Worm (Caenorhabditis elegans) whole organism, L2 larva: ENCODE data around the gene F38B7.11.
A peak's percentile ranks its signal among the peaks of the same experiment; 100 is the strongest.

Source experiments
- C34F6.9 ChIP-seq: fragments of 150-350 bp; optimal IDR thresholded peaks from 2 replicates; lab custom pipeline; 2014; ENCODE audit warnings: missing biosample characterization, missing genetic modification characterization
- F13H6.1 ChIP-seq: sonication (generic microtip); optimal IDR thresholded peaks from 2 replicates; lab custom pipeline; 2016; ENCODE audit warnings: missing genetic modification characterization, missing compliant biosample characterization
- R02D3.7 ChIP-seq: fragments of 150-350 bp; optimal IDR thresholded peaks from 2 replicates; lab custom pipeline; 2014; ENCODE audit warnings: missing biosample characterization, missing genetic modification characterization
- Y55F3AM.14 ChIP-seq: fragments of 200-800 bp; sonication (Bioruptor generic); optimal IDR thresholded peaks from 2 replicates; lab custom pipeline; 2018; ENCODE audit warnings: mild to moderate bottlenecking, missing genetic modification characterization, missing compliant biosample characterization
- ZK546.5 ChIP-seq: sonication (generic microtip); optimal IDR thresholded peaks from 2 replicates; lab custom pipeline; 2017; ENCODE audit warnings: missing biosample characterization, missing genetic modification characterization
- alr-1 ChIP-seq: fragments of 150-350 bp; optimal IDR thresholded peaks from 2 replicates; lab custom pipeline; 2014; ENCODE audit warnings: missing biosample characterization, missing genetic modification characterization
- ama-1 ChIP-seq: fragments of 150-350 bp; optimal IDR thresholded peaks from 2 replicates; lab custom pipeline; 2018; ENCODE audit warnings: inconsistent platforms
- blmp-1 ChIP-seq: sonication (generic microtip); optimal IDR thresholded peaks from 2 replicates; lab custom pipeline; 2017; ENCODE audit warnings: missing genetic modification characterization, mild to moderate bottlenecking, missing compliant biosample characterization, antibody characterized with exemption, moderate library complexity; ENCODE audit not compliant: insufficient read depth
- ceh-16 ChIP-seq: fragments of 150-350 bp; optimal IDR thresholded peaks from 2 replicates; lab custom pipeline; 2014; ENCODE audit warnings: missing biosample characterization, missing genetic modification characterization
- crh-2 ChIP-seq: sonication (generic microtip); optimal IDR thresholded peaks from 2 replicates; lab custom pipeline; 2017; ENCODE audit warnings: missing biosample characterization, missing genetic modification characterization
- dmd-4 ChIP-seq: sonication (generic microtip); optimal IDR thresholded peaks from 2 replicates; lab custom pipeline; 2017; ENCODE audit warnings: missing biosample characterization, missing genetic modification characterization
- egl-27 ChIP-seq: sonication (generic microtip); optimal IDR thresholded peaks from 3 replicates; lab custom pipeline; 2017; ENCODE audit warnings: missing biosample characterization, missing genetic modification reagents, missing genetic modification characterization
- elt-1 ChIP-seq: fragments of 150-350 bp; optimal IDR thresholded peaks from 2 replicates; lab custom pipeline; 2014; ENCODE audit warnings: missing biosample characterization, missing genetic modification characterization
- elt-3 ChIP-seq: sonication (generic microtip); optimal IDR thresholded peaks from 2 replicates; lab custom pipeline; 2017; ENCODE audit warnings: missing biosample characterization, missing genetic modification characterization
- fos-1 ChIP-seq: fragments of 150-350 bp; optimal IDR thresholded peaks from 2 replicates; lab custom pipeline; 2014; ENCODE audit warnings: missing biosample characterization, missing genetic modification characterization
- gmeb-1 ChIP-seq: fragments of 150-350 bp; optimal IDR thresholded peaks from 2 replicates; lab custom pipeline; 2014; ENCODE audit warnings: missing biosample characterization, missing genetic modification characterization
- lin-11 ChIP-seq: fragments of 150-350 bp; sonication (generic microtip); optimal IDR thresholded peaks from 2 replicates; lab custom pipeline; 2014; ENCODE audit warnings: missing biosample characterization, missing genetic modification characterization, inconsistent platforms, mixed read lengths
- lin-39 ChIP-seq: fragments of 150-350 bp; optimal IDR thresholded peaks from 2 replicates; lab custom pipeline; 2014; ENCODE audit warnings: missing biosample characterization, missing genetic modification reagents, missing genetic modification characterization
- lsy-2 ChIP-seq, 2 experiments: fragments of 150-350 bp in 1 of 2; sonication (generic microtip) in 1 of 2; optimal IDR thresholded peaks; 2 replicates each; lab custom pipeline; 2014 to 2017; ENCODE audit warnings: missing biosample characterization in 2 of 2, missing genetic modification characterization in 2 of 2
- mab-5 ChIP-seq: fragments of 150-350 bp; optimal IDR thresholded peaks from 2 replicates; lab custom pipeline; 2014; ENCODE audit warnings: missing biosample characterization, missing genetic modification characterization
- mdl-1 ChIP-seq, 2 experiments: fragments of 150-350 bp in 1 of 2; sonication (generic microtip) in 1 of 2; optimal IDR thresholded peaks; 2 replicates each; lab custom pipeline; 2017; ENCODE audit warnings: missing biosample characterization in 2 of 2, missing genetic modification characterization in 2 of 2
- nhr-10 ChIP-seq: sonication (generic microtip); optimal IDR thresholded peaks from 2 replicates; lab custom pipeline; 2017; ENCODE audit warnings: missing biosample characterization, missing genetic modification characterization
- nhr-11 ChIP-seq: fragments of 150-350 bp; optimal IDR thresholded peaks from 2 replicates; lab custom pipeline; 2014; ENCODE audit warnings: missing biosample characterization, missing genetic modification characterization
- nhr-129 ChIP-seq: fragments of 150-350 bp; optimal IDR thresholded peaks from 2 replicates; lab custom pipeline; 2014; ENCODE audit warnings: missing biosample characterization, missing genetic modification characterization
- nhr-21 ChIP-seq: fragments of 150-350 bp; optimal IDR thresholded peaks from 2 replicates; lab custom pipeline; 2014; ENCODE audit warnings: missing biosample characterization, missing genetic modification characterization
- nhr-23 ChIP-seq: fragments of 150-350 bp; optimal IDR thresholded peaks from 2 replicates; lab custom pipeline; 2014; ENCODE audit warnings: missing biosample characterization, missing genetic modification reagents, missing genetic modification characterization
- nhr-237 ChIP-seq: fragments of 150-350 bp; optimal IDR thresholded peaks from 2 replicates; lab custom pipeline; 2014; ENCODE audit warnings: missing biosample characterization, missing genetic modification characterization
- nhr-25 ChIP-seq: fragments of 150-350 bp; sonication (generic microtip); optimal IDR thresholded peaks from 3 replicates; lab custom pipeline; 2014; ENCODE audit warnings: missing biosample characterization, missing genetic modification characterization
- nhr-6 ChIP-seq: fragments of 150-350 bp; optimal IDR thresholded peaks from 2 replicates; lab custom pipeline; 2014; ENCODE audit warnings: missing biosample characterization, missing genetic modification characterization
- peb-1 ChIP-seq: fragments of 150-350 bp; optimal IDR thresholded peaks from 2 replicates; lab custom pipeline; 2014; ENCODE audit warnings: missing biosample characterization, missing genetic modification characterization
- sma-3 ChIP-seq: sonication (generic microtip); optimal IDR thresholded peaks from 2 replicates; lab custom pipeline; 2016; ENCODE audit warnings: missing genetic modification reagents, missing genetic modification characterization, missing compliant biosample characterization
- sma-9 ChIP-seq, 2 experiments: fragments of 150-350 bp in 1 of 2; sonication (generic microtip) in 1 of 2; optimal IDR thresholded peaks; 2 replicates each; lab custom pipeline; 2014 to 2016; ENCODE audit warnings: missing genetic modification characterization in 2 of 2, mild to moderate bottlenecking in 1 of 2, missing biosample characterization in 1 of 2, missing compliant biosample characterization in 1 of 2, missing genetic modification reagents in 1 of 2, moderate library complexity in 1 of 2
- snpc-4 ChIP-seq: fragments of 150-350 bp; optimal IDR thresholded peaks from 2 replicates; lab custom pipeline; 2014; ENCODE audit warnings: missing biosample characterization, missing genetic modification characterization
- unc-39 ChIP-seq: fragments of 150-350 bp; optimal IDR thresholded peaks from 2 replicates; lab custom pipeline; 2014; ENCODE audit warnings: missing biosample characterization, missing genetic modification characterization
- unc-55 ChIP-seq: fragments of 150-350 bp; sonication (generic microtip); optimal IDR thresholded peaks from 3 replicates; lab custom pipeline; 2014; ENCODE audit warnings: missing biosample characterization, missing genetic modification reagents, missing genetic modification characterization
- unc-62 ChIP-seq: fragments of 150-350 bp; optimal IDR thresholded peaks from 2 replicates; lab custom pipeline; 2014; ENCODE audit warnings: missing biosample characterization, missing genetic modification reagents, missing genetic modification characterization
- ztf-11 ChIP-seq: sonication (generic microtip); optimal IDR thresholded peaks from 2 replicates; lab custom pipeline; 2017; ENCODE audit warnings: missing biosample characterization, missing genetic modification characterization
- ztf-4 ChIP-seq: fragments of 150-350 bp; optimal IDR thresholded peaks from 2 replicates; lab custom pipeline; 2014; ENCODE audit warnings: missing biosample characterization, missing genetic modification characterization

F38B7.11 gene

DNA sequence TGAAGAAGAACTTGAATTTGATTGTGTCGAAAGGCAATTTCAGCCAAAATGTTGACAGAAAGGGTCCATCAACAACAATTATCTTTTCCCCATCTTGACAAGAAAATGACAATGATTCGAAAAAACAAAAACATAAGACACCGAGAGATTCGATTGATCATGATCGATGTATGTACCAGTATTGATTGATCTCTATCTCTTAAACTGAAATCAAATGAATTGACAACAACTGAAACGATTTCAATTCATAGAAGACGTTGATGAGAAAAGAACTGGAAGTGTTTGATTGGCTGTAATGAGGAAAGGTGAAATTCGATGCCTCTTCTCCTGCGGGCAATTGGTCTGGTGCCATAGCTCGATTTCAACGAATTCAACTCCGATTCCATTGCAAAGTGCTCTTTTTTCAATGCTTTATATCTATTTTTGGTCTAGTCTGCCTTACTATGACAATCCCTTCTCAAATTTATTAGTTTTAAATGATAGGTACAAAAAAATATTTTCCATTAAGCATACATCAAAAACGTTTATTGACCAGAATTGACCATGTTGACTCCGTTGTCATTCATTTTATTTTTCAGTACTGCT is 13.4 kb upstream of the F38B7.11 start:
- TF ChIP-seq crh-2 (tag; lab: Kevin White, UChicago) (no peak), gmeb-1 (no peak), nhr-10 (no peak), mdl-1 (tag; optimal IDR thresholded peaks at IDR 0.05; lab: Kevin White, UChicago) (no peak), nhr-21 (no peak), elt-1 (tag; lab: Kevin White, UChicago) (no peak), nhr-237 (no peak), C34F6.9 (tag; lab: Kevin White, UChicago) (no peak), nhr-6 (tag; lab: Kevin White, UChicago) (no peak), nhr-23 (tag; lab: Kevin White, UChicago) (no peak), lin-11 (tag; lab: Kevin White, UChicago) (no peak), ztf-4 (tag; lab: Kevin White, UChicago) (no peak), sma-3 (GFP tag; lab: Kevin White, UChicago) (no peak), peb-1 (tag; lab: Kevin White, UChicago) (no peak), nhr-11 (tag; lab: Kevin White, UChicago) (no peak), alr-1 (tag; lab: Kevin White, UChicago) (no peak), unc-55 (GFP tag; lab: Kevin White, UChicago) (no peak), Y55F3AM.14 (GFP tag; lab: Kevin White, UChicago) (no peak), nhr-25 (tag; lab: Kevin White, UChicago) (no peak), lin-39 (tag; lab: Kevin White, UChicago) (no peak)

DNA sequence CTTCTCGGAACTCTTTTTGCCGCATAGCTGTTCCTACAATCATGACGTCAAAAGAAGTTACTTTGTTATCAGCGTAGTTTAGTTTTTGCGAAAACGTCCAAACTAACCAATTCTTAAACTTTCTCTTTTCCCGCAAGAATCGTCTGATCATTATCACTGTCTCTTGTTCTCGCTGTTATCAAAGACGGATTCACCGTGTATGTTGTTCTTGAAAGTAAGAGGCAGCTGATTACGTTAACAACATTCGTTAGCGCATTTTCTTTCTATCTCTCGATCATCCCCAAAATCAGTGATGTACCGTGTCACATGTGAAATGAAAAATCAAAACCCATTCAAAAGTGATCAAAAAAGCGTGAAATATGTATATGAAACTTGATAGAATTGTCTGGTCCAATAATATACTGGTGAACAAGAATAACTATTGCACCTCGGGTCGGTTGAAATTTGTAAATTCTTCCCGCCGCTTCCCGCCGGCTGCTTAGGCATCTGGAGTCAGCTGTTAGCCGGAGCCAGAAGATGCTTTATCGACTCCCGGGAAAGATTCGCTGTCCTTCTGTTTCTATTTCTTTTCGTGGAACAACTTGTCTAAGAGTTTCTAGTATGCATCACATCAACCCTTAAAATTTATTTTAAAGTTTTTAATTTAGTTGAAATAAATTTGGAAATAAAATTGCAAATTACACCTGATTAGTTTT is 12.3 kb upstream of the F38B7.11 start:
- TF ChIP-seq nhr-23 (tag; lab: Kevin White, UChicago) = no peak
- peak; percentile 50 for TF ChIP-seq nhr-25 (tag; lab: Kevin White, UChicago)
- TF ChIP-seq ZK546.5 = no peak
- no peak for TF ChIP-seq mab-5 (tag; lab: Kevin White, UChicago)
- no peak for TF ChIP-seq snpc-4 (tag; lab: Kevin White, UChicago)
- TF ChIP-seq ceh-16 = no peak
- TF ChIP-seq fos-1 (tag; lab: Kevin White, UChicago) = peak; percentile 93
- TF ChIP-seq lsy-2 (tag; optimal IDR thresholded peaks at IDR 0.05; lab: Kevin White, UChicago) = peak in 1 of 2 experiments; percentile 29
- peak; percentile 19 for TF ChIP-seq egl-27 (tag; lab: Kevin White, UChicago)
- no peak for TF ChIP-seq ztf-11 (tag; lab: Kevin White, UChicago)
- TF ChIP-seq elt-3 (tag; lab: Kevin White, UChicago) = no peak
- no peak for TF ChIP-seq nhr-11 (tag; lab: Kevin White, UChicago)
- peak; percentile 58 for TF ChIP-seq nhr-129 (tag; lab: Kevin White, UChicago)
- TF ChIP-seq nhr-21 = peak; percentile 56
- peak; percentile 87 for TF ChIP-seq sma-9 (GFP tag; optimal IDR thresholded peaks at IDR 0.05; lab: Kevin White, UChicago)
- TF ChIP-seq sma-9 (tag; optimal IDR thresholded peaks at IDR 0.05; lab: Kevin White, UChicago) = no peak
- TF ChIP-seq gmeb-1 = peak; percentile 65
- no peak for TF ChIP-seq R02D3.7 (tag; lab: Kevin White, UChicago)
- peak; percentile 60 for TF ChIP-seq crh-2 (tag; lab: Kevin White, UChicago)
- no peak for TF ChIP-seq nhr-6 (tag; lab: Kevin White, UChicago)
- TF ChIP-seq F13H6.1 (tag; lab: Kevin White, UChicago) = peak; percentile 7
- TF ChIP-seq blmp-1 (tag; lab: Kevin White, UChicago) = peak; percentile 96
- TF ChIP-seq sma-3 (GFP tag; lab: Kevin White, UChicago) = peak; percentile 43
- no peak for TF ChIP-seq ama-1 (lab: Kevin White, UChicago)
- TF ChIP-seq dmd-4 (tag; lab: Kevin White, UChicago) = no peak
- TF ChIP-seq unc-62 (GFP tag; lab: Kevin White, UChicago) = no peak
- no peak for TF ChIP-seq unc-39 (tag; lab: Kevin White, UChicago)
- no peak for TF ChIP-seq mdl-1 (tag; optimal IDR thresholded peaks at IDR 0.05; lab: Kevin White, UChicago)
